Worm (Caenorhabditis elegans) whole organism, L4 larva: ENCODE measurements around the gene F54C8.1.

Source experiments
- D1046.2 ChIP-seq: fragments of 200-800 bp; sonication (Bioruptor generic); IDR thresholded peaks from 2 replicates; pipeline ENCODE4 v1.3.6; 2022; ENCODE audit warnings: missing genetic modification characterization, missing compliant biosample characterization
- F37D6.2 ChIP-seq: sonication (generic microtip); optimal IDR thresholded peaks from 2 replicates; lab custom pipeline; 2016; ENCODE audit warnings: mild to moderate bottlenecking, missing genetic modification characterization, missing compliant biosample characterization
- F44E2.7 ChIP-seq: fragments of 200-800 bp; sonication (Bioruptor generic); IDR thresholded peaks from 2 replicates; pipeline ENCODE4 v2.1.2; 2022; ENCODE audit warnings: missing genetic modification characterization, missing compliant biosample characterization
- T20F7.1 ChIP-seq: fragments of 200-800 bp; sonication (Bioruptor generic); optimal IDR thresholded peaks from 2 replicates; lab custom pipeline; 2018; ENCODE audit warnings: mild to moderate bottlenecking, missing genetic modification characterization, missing compliant biosample characterization
- Y5F2A.4 ChIP-seq: fragments of 200-800 bp; sonication (Bioruptor generic); optimal IDR thresholded peaks from 2 replicates; lab custom pipeline; 2018; ENCODE audit warnings: mild to moderate bottlenecking, missing genetic modification characterization, missing compliant biosample characterization
- Y75B8A.6 ChIP-seq: fragments of 200-800 bp; sonication (Bioruptor generic); IDR thresholded peaks from 2 replicates; pipeline ENCODE4 v1.3.6; 2022; ENCODE audit warnings: missing genetic modification reagents, missing genetic modification characterization, missing compliant biosample characterization
- aha-1 ChIP-seq: fragments of 150-350 bp; peaks from one replicate; lab custom pipeline; 2014; ENCODE audit warnings: missing biosample characterization, missing genetic modification characterization
- aly-2 ChIP-seq: sonication (generic microtip); optimal IDR thresholded peaks from 2 replicates; lab custom pipeline; 2018; ENCODE audit warnings: missing biosample characterization, missing genetic modification characterization
- arid-1 ChIP-seq: fragments of 200-800 bp; sonication (Bioruptor generic); conservative IDR thresholded peaks from 2 replicates; pipeline ENCODE4 v1.3.6; 2022; ENCODE audit warnings: missing genetic modification reagents, missing genetic modification characterization, missing compliant biosample characterization
- ceh-32 ChIP-seq: sonication (generic microtip); optimal IDR thresholded peaks from 2 replicates; lab custom pipeline; 2016; ENCODE audit warnings: mild to moderate bottlenecking, missing genetic modification characterization, missing compliant biosample characterization; ENCODE audit not compliant: poor library complexity
- ceh-44 ChIP-seq: fragments of 200-800 bp; sonication (Bioruptor generic); IDR thresholded peaks from 2 replicates; pipeline ENCODE4 v1.3.6; 2022; ENCODE audit warnings: missing genetic modification reagents, missing genetic modification characterization, missing compliant biosample characterization
- ceh-62 ChIP-seq: sonication (generic microtip); optimal IDR thresholded peaks from 2 replicates; lab custom pipeline; 2017; ENCODE audit warnings: missing biosample characterization, missing genetic modification characterization
- ceh-82 ChIP-seq: sonication (generic microtip); optimal IDR thresholded peaks from 2 replicates; lab custom pipeline; 2017; ENCODE audit warnings: missing biosample characterization, missing genetic modification characterization
- ces-1 ChIP-seq: fragments of 150-350 bp; sonication (generic microtip); optimal IDR thresholded peaks from 4 replicates; lab custom pipeline; 2014; ENCODE audit warnings: missing biosample characterization, missing genetic modification reagents, missing genetic modification characterization
- daf-16 ChIP-seq, 3 experiments: sonication (generic microtip); optimal IDR thresholded peaks; 2 replicates each; lab custom pipeline; 2016 to 2017; ENCODE audit warnings: missing genetic modification characterization in 3 of 3, missing genetic modification reagents in 3 of 3, mild to moderate bottlenecking in 2 of 3, missing compliant biosample characterization in 2 of 3, missing biosample characterization in 1 of 3, moderate library complexity in 1 of 3
- daf-8 ChIP-seq: fragments of 200-800 bp; sonication (Bioruptor generic); IDR thresholded peaks from 2 replicates; pipeline ENCODE4 v1.3.6; 2022; ENCODE audit warnings: missing genetic modification characterization, missing compliant biosample characterization
- dmd-6 ChIP-seq: fragments of 200-800 bp; sonication (Bioruptor generic); IDR thresholded peaks from 2 replicates; pipeline ENCODE4 v1.3.6; 2022; ENCODE audit warnings: missing genetic modification reagents, missing genetic modification characterization, missing compliant biosample characterization
- dpl-1 ChIP-seq: fragments of 150-350 bp; optimal IDR thresholded peaks from 2 replicates; lab custom pipeline; 2014; ENCODE audit warnings: missing biosample characterization, missing genetic modification reagents, missing genetic modification characterization
- fos-1 ChIP-seq: fragments of 150-350 bp; optimal IDR thresholded peaks from 2 replicates; lab custom pipeline; 2014; ENCODE audit warnings: missing biosample characterization, missing genetic modification characterization
- gei-8 ChIP-seq: fragments of 200-800 bp; sonication (Bioruptor generic); optimal IDR thresholded peaks from 2 replicates; lab custom pipeline; 2018; ENCODE audit warnings: mild to moderate bottlenecking, missing genetic modification characterization, missing compliant biosample characterization
- hlh-30 ChIP-seq: sonication (generic microtip); optimal IDR thresholded peaks from 2 replicates; lab custom pipeline; 2017; ENCODE audit warnings: antibody characterized with exemption, mild to moderate bottlenecking, missing genetic modification characterization, missing compliant biosample characterization; ENCODE audit not compliant: insufficient read depth
- hmg-1.1 ChIP-seq: fragments of 200-800 bp; sonication (Bioruptor generic); IDR thresholded peaks from 2 replicates; pipeline ENCODE4 v1.3.6; 2022; ENCODE audit warnings: missing genetic modification reagents, missing genetic modification characterization, missing compliant biosample characterization
- lim-7 ChIP-seq: fragments of 200-800 bp; sonication (Bioruptor generic); IDR thresholded peaks from 2 replicates; pipeline ENCODE4 v1.3.6; 2022; ENCODE audit warnings: missing genetic modification characterization, missing compliant biosample characterization
- lin-1 ChIP-seq: fragments of 200-800 bp; sonication (Bioruptor generic); IDR thresholded peaks from 2 replicates; pipeline ENCODE4 v1.3.6; 2022; ENCODE audit warnings: missing genetic modification reagents, missing genetic modification characterization, missing compliant biosample characterization
- lin-29 ChIP-seq: fragments of 200-800 bp; sonication (Bioruptor generic); IDR thresholded peaks from 2 replicates; pipeline ENCODE4 v1.3.6; 2022; ENCODE audit warnings: missing genetic modification reagents, missing genetic modification characterization, missing compliant biosample characterization
- lin-38 ChIP-seq: fragments of 200-800 bp; sonication (Bioruptor generic); IDR thresholded peaks from 2 replicates; pipeline ENCODE4 v1.3.6; 2022; ENCODE audit warnings: missing genetic modification reagents, missing genetic modification characterization, missing compliant biosample characterization
- lin-39 ChIP-seq: fragments of 150-350 bp; optimal IDR thresholded peaks from 2 replicates; lab custom pipeline; 2014; ENCODE audit warnings: missing biosample characterization, missing genetic modification reagents, missing genetic modification characterization
- madf-5 ChIP-seq, 2 experiments: fragments of 200-800 bp; sonication (Bioruptor generic); IDR thresholded peaks; 2 replicates each; pipeline ENCODE4 v1.3.6; 2022; ENCODE audit warnings: missing compliant biosample characterization in 2 of 2, missing genetic modification characterization in 2 of 2
- madf-9 ChIP-seq: fragments of 200-800 bp; sonication (Bioruptor generic); conservative IDR thresholded peaks from 2 replicates; pipeline ENCODE4 v1.3.6; 2022; ENCODE audit warnings: missing genetic modification reagents, missing genetic modification characterization, missing compliant biosample characterization
- mdl-1 ChIP-seq, 2 experiments: fragments of 150-350 bp in 1 of 2; sonication (generic microtip) in 1 of 2; optimal IDR thresholded peaks; 2 replicates each; lab custom pipeline; 2014 to 2017; ENCODE audit warnings: missing biosample characterization in 2 of 2, missing genetic modification characterization in 2 of 2
- mdt-29 ChIP-seq: fragments of 200-800 bp; sonication (Bioruptor generic); IDR thresholded peaks from 2 replicates; pipeline ENCODE4 v1.3.6; 2022; ENCODE audit warnings: missing genetic modification reagents, missing genetic modification characterization, missing compliant biosample characterization
- mxl-3 ChIP-seq: fragments of 200-800 bp; sonication (Bioruptor generic); optimal IDR thresholded peaks from 2 replicates; lab custom pipeline; 2018; ENCODE audit warnings: mild to moderate bottlenecking, missing genetic modification characterization, missing compliant biosample characterization
- nhr-10 ChIP-seq: fragments of 150-350 bp; optimal IDR thresholded peaks from 2 replicates; lab custom pipeline; 2014; ENCODE audit warnings: missing biosample characterization, missing genetic modification characterization
- nhr-102 ChIP-seq: sonication (generic microtip); optimal IDR thresholded peaks from 2 replicates; lab custom pipeline; 2016; ENCODE audit warnings: mild to moderate bottlenecking, missing genetic modification characterization, moderate library complexity, missing compliant biosample characterization
- nhr-237 ChIP-seq: sonication (generic microtip); optimal IDR thresholded peaks from 2 replicates; lab custom pipeline; 2017; ENCODE audit warnings: missing biosample characterization, missing genetic modification characterization
- nhr-25 ChIP-seq: sonication (generic microtip); optimal IDR thresholded peaks from 2 replicates; lab custom pipeline; 2017; ENCODE audit warnings: missing genetic modification characterization, mild to moderate bottlenecking, missing compliant biosample characterization, antibody characterized with exemption, moderate library complexity, borderline replicate concordance; ENCODE audit not compliant: insufficient read depth
- nhr-41 ChIP-seq: fragments of 200-800 bp; sonication (Bioruptor generic); IDR thresholded peaks from 2 replicates; pipeline ENCODE4 v1.3.6; 2022; ENCODE audit warnings: missing genetic modification reagents, missing genetic modification characterization, missing compliant biosample characterization
- nhr-48 ChIP-seq: sonication (generic microtip); optimal IDR thresholded peaks from 2 replicates; lab custom pipeline; 2016; ENCODE audit warnings: mild to moderate bottlenecking, missing genetic modification characterization, missing compliant biosample characterization
- nhr-76 ChIP-seq: fragments of 150-350 bp; optimal IDR thresholded peaks from 2 replicates; lab custom pipeline; 2014; ENCODE audit warnings: missing biosample characterization, missing genetic modification characterization
- rbr-2 ChIP-seq: sonication (generic microtip); optimal IDR thresholded peaks from 2 replicates; lab custom pipeline; 2016; ENCODE audit warnings: missing genotype, missing genetic modification characterization, missing compliant biosample characterization
- saeg-2 ChIP-seq: fragments of 200-800 bp; sonication (Bioruptor generic); IDR thresholded peaks from 2 replicates; pipeline ENCODE4 v1.3.6; 2022; ENCODE audit warnings: missing genetic modification reagents, missing genetic modification characterization, missing compliant biosample characterization
- snpc-1.2 ChIP-seq: fragments of 200-800 bp; sonication (Bioruptor generic); IDR thresholded peaks from 2 replicates; pipeline ENCODE4 v1.3.6; 2022; ENCODE audit warnings: missing genetic modification reagents, missing genetic modification characterization, missing compliant biosample characterization
- snpc-4 ChIP-seq: fragments of 150-350 bp; optimal IDR thresholded peaks from 2 replicates; lab custom pipeline; 2014; ENCODE audit warnings: missing biosample characterization, missing genetic modification characterization
- spr-1 ChIP-seq: sonication (generic microtip); optimal IDR thresholded peaks from 2 replicates; lab custom pipeline; 2016; ENCODE audit warnings: mild to moderate bottlenecking, missing genetic modification characterization, missing compliant biosample characterization
- spr-3 ChIP-seq: fragments of 200-800 bp; sonication (Bioruptor generic); optimal IDR thresholded peaks from 2 replicates; lab custom pipeline; 2018; ENCODE audit warnings: mild to moderate bottlenecking, missing genetic modification characterization, missing compliant biosample characterization
- tra-1 ChIP-seq: fragments of 200-800 bp; sonication (Bioruptor generic); IDR thresholded peaks from 2 replicates; pipeline ENCODE4 v1.3.6; 2022; ENCODE audit warnings: missing genetic modification reagents, missing genetic modification characterization, missing compliant biosample characterization
- unc-130 ChIP-seq: sonication (generic microtip); optimal IDR thresholded peaks from 2 replicates; lab custom pipeline; 2016; ENCODE audit warnings: missing genetic modification reagents, missing genetic modification characterization, missing compliant biosample characterization
- unc-39 ChIP-seq: sonication (generic microtip); optimal IDR thresholded peaks from 2 replicates; lab custom pipeline; 2017; ENCODE audit warnings: missing biosample characterization, missing genetic modification characterization
- vab-7 ChIP-seq: fragments of 200-800 bp; sonication (Bioruptor generic); IDR thresholded peaks from 2 replicates; pipeline ENCODE4 v1.3.6; 2022; ENCODE audit warnings: missing genetic modification reagents, missing genetic modification characterization, missing compliant biosample characterization
- zip-11 ChIP-seq: fragments of 200-800 bp; sonication (Bioruptor generic); IDR thresholded peaks from 2 replicates; pipeline ENCODE4 v1.3.6; 2022; ENCODE audit warnings: missing genetic modification characterization, missing compliant biosample characterization
- ztf-7 ChIP-seq: fragments of 150-350 bp; optimal IDR thresholded peaks from 2 replicates; lab custom pipeline; 2014; ENCODE audit warnings: missing biosample characterization, missing genetic modification characterization

The F54C8.1 gene

ce11 chrIII:9439399-9439798 is at the start of gene F54C8.1:
F54C8.1 (plus strand) TSS chrIII:9439699.
- TF ChIP-seq T20F7.1 (GFP tag; lab: Kevin White, UChicago) (no peak), rbr-2 (tag; lab: Kevin White, UChicago) (no peak), madf-9 (GFP tag; lab: Robert Waterston, UW) (no peak), nhr-237 (tag; lab: Kevin White, UChicago) (no peak), Y75B8A.6 (no peak), mdt-29 (GFP tag; lab: Robert Waterston, UW) (no peak), nhr-41 (GFP tag; lab: Robert Waterston, UW) (no peak), mxl-3 (GFP tag; lab: Kevin White, UChicago) (no peak), saeg-2 (GFP tag; lab: Robert Waterston, UW) (no peak), gei-8 (GFP tag; lab: Kevin White, UChicago) (no peak), ces-1 (no peak), madf-5 (GFP tag; IDR thresholded peaks at IDR 0.05; lab: Robert Waterston, UW) (no peak), daf-8 (no peak), lin-1 (GFP tag; lab: Robert Waterston, UW) (no peak), nhr-10 (no peak), nhr-48 (no peak), spr-3 (no peak), unc-130 (GFP tag; lab: Kevin White, UChicago) (no peak), snpc-1.2 (GFP tag; lab: Robert Waterston, UW) (no peak)

- TF ChIP-seq lim-7 (no peak), nhr-41 (GFP tag; lab: Robert Waterston, UW) (no peak), aly-2 (tag; lab: Kevin White, UChicago) (no peak), lin-29 (GFP tag; lab: Robert Waterston, UW) (no peak), lin-39 (tag; lab: Kevin White, UChicago) (no peak), aha-1 (tag; lab: Kevin White, UChicago) (no peak), ceh-44 (GFP tag; lab: Robert Waterston, UW) (no peak), snpc-4 (tag; lab: Kevin White, UChicago) (no peak), ztf-7 (tag; lab: Kevin White, UChicago) (no peak), F37D6.2 (tag; lab: Kevin White, UChicago) (no peak), hlh-30 (tag; lab: Kevin White, UChicago) (no peak), nhr-102 (tag; lab: Kevin White, UChicago) (no peak), F44E2.7 (GFP tag; lab: Robert Waterston, UW) (no peak), tra-1 (GFP tag; lab: Robert Waterston, UW) (no peak), ceh-62 (tag; lab: Kevin White, UChicago) (no peak), dpl-1 (no peak), dmd-6 (no peak), lin-1 (GFP tag; lab: Robert Waterston, UW) (no peak), zip-11 (no peak), D1046.2 (no peak)
Observed at ce11 chrIII:9390007-9390406, 49.5 kb upstream of the F54C8.1 start, which contains the start of gene slc-17.2. slc-17.2 (minus strand) TSS chrIII:9390107.

- TF ChIP-seq lin-38 (GFP tag; lab: Robert Waterston, UW) (peak; percentile 55), nhr-76 (no peak), mdl-1 (tag; optimal IDR thresholded peaks at IDR 0.05; lab: Kevin White, UChicago) (peak; percentile 24 to 76), lin-29 (GFP tag; lab: Robert Waterston, UW) (no peak), hmg-1.1 (GFP tag; lab: Robert Waterston, UW) (no peak), unc-39 (tag; lab: Kevin White, UChicago) (no peak), T20F7.1 (GFP tag; lab: Kevin White, UChicago) (no peak), fos-1 (no peak), vab-7 (GFP tag; lab: Robert Waterston, UW) (no peak), daf-16 (GFP tag; optimal IDR thresholded peaks at IDR 0.05; lab: Kevin White, UChicago) (no peak), daf-16 (tag; optimal IDR thresholded peaks at IDR 0.05; lab: Kevin White, UChicago) (no peak), spr-1 (tag; lab: Kevin White, UChicago) (no peak), nhr-25 (tag; lab: Kevin White, UChicago) (no peak), ceh-32 (tag; lab: Kevin White, UChicago) (no peak), arid-1 (GFP tag; lab: Robert Waterston, UW) (peak; percentile 30; the same call in 1 of the 2 replicates), ceh-82 (tag; lab: Kevin White, UChicago) (no peak), Y5F2A.4 (GFP tag; lab: Kevin White, UChicago) (no peak)
Observed at ce11 chrIII:9390924-9391323, 48.6 kb upstream of the F54C8.1 start.
